Fruit fly (Drosophila melanogaster): Measurements from ENCODE around the gene CG5787.

The CG5787 gene

dm6 chr2L:12694823-12695420 is 17.8 kb downstream of the CG5787 start, which contains the start of the genes IFT43 and PICK1 (continued):
- TF ChIP-seq HmgZ (tag; optimal IDR thresholded peaks at IDR 0.05), result peak; percentile 19
- TF ChIP-seq sima (GFP tag; optimal IDR thresholded peaks at IDR 0.05), result no peak
- TF ChIP-seq MESR4 (GFP tag; optimal IDR thresholded peaks at IDR 0.05), result peak; percentile 31
- no peak for TF ChIP-seq CG6854 (GFP tag; optimal IDR thresholded peaks at IDR 0.05)
- TF ChIP-seq CG13287 (GFP tag; IDR thresholded peaks at IDR 0.05; ENCODE audit: partially characterized antibody), result peak; percentile 84
- TF ChIP-seq CG17568 (GFP tag; optimal IDR thresholded peaks at IDR 0.05), result no peak
- TF ChIP-seq trem (tag; optimal IDR thresholded peaks at IDR 0.05), result peak; percentile 54
- TF ChIP-seq Sin3A (optimal IDR thresholded peaks at IDR 0.05), result peak; percentile 63
- no peak for TF ChIP-seq trh (GFP tag; optimal IDR thresholded peaks at IDR 0.05)
- no peak for TF ChIP-seq Fer3 (tag; optimal IDR thresholded peaks at IDR 0.05)
- no peak for TF ChIP-seq H2.0 (GFP tag; IDR thresholded peaks at IDR 0.05)
- TF ChIP-seq CG12299 (tag; optimal IDR thresholded peaks at IDR 0.05), result no peak
- TF ChIP-seq Dll (GFP tag; IDR thresholded peaks at IDR 0.05; ENCODE audit: partially characterized antibody), result peak; percentile 83
- TF ChIP-seq D19B (GFP tag; optimal IDR thresholded peaks at IDR 0.05), result no peak
- TF ChIP-seq Vsx1 (GFP tag; optimal IDR thresholded peaks at IDR 0.05), result no peak
- no peak for TF ChIP-seq Hr78 (GFP tag; optimal IDR thresholded peaks at IDR 0.05)
- peak; percentile 46 for TF ChIP-seq sens (GFP tag)
- TF ChIP-seq D (optimal IDR thresholded peaks at IDR 0.05), result no peak
- no peak for TF ChIP-seq D (GFP tag; optimal IDR thresholded peaks at IDR 0.05)
- peak; percentile 69 for TF ChIP-seq Doc3 (GFP tag; IDR thresholded peaks at IDR 0.05; ENCODE audit: partially characterized antibody)
- no peak for TF ChIP-seq emc (GFP tag; optimal IDR thresholded peaks at IDR 0.05)
- peak; percentile 47; the same call in 1 of the 2 replicates for TF ChIP-seq E2f2 (GFP tag; IDR thresholded peaks at IDR 0.05)
- no peak for TF ChIP-seq ab (GFP tag; optimal IDR thresholded peaks at IDR 0.05)
- no peak for TF ChIP-seq lmd (GFP tag; IDR thresholded peaks at IDR 0.05)
- TF ChIP-seq bigmax (GFP tag; optimal IDR thresholded peaks at IDR 0.05), result no peak
- TF ChIP-seq CG7963 (GFP tag; IDR thresholded peaks at IDR 0.05; ENCODE audit: partially characterized antibody), result peak; percentile 69; the same call in 2 of the 3 replicates
- no peak for TF ChIP-seq klu (GFP tag; IDR thresholded peaks at IDR 0.05)
- TF ChIP-seq eve (GFP tag; optimal IDR thresholded peaks at IDR 0.05), result no peak
- TF ChIP-seq Opbp (GFP tag; IDR thresholded peaks at IDR 0.05; ENCODE audit: partially characterized antibody), result peak; percentile 81; the same call in 2 of the 3 replicates
- no peak for TF ChIP-seq CG6254 (GFP tag; optimal IDR thresholded peaks at IDR 0.05)
- TF ChIP-seq YL-1 (GFP tag; optimal IDR thresholded peaks at IDR 0.05), result peak; percentile 37
- TF ChIP-seq Sry-δ (GFP tag; optimal IDR thresholded peaks at IDR 0.05), result peak; percentile 64
- 0 out of 3 replicates have a peak, but pooled peaks have one; percentile 33 for TF ChIP-seq ci (GFP tag; IDR thresholded peaks at IDR 0.05)
- no peak for TF ChIP-seq CG11695 (GFP tag; IDR thresholded peaks at IDR 0.05)
- no peak for TF ChIP-seq Atf3 (GFP tag; optimal IDR thresholded peaks at IDR 0.05)
- peak; percentile 80; the same call in 2 of the 3 replicates for TF ChIP-seq mld (GFP tag; IDR thresholded peaks at IDR 0.05; ENCODE audit: partially characterized antibody)
- TF ChIP-seq ERR (GFP tag; optimal IDR thresholded peaks at IDR 0.05), result no peak
- TF ChIP-seq Mad (GFP tag; optimal IDR thresholded peaks at IDR 0.05), result no peak
- TF ChIP-seq Hand (GFP tag; optimal IDR thresholded peaks at IDR 0.05), result no peak
- TF ChIP-seq CG14860 (GFP tag; IDR thresholded peaks at IDR 0.05; ENCODE audit: partially characterized antibody), result peak; percentile 72
- TF ChIP-seq Scr (GFP tag; IDR thresholded peaks at IDR 0.05; ENCODE audit: partially characterized antibody), result peak; percentile 81
- TF ChIP-seq Sry-β (GFP tag; optimal IDR thresholded peaks at IDR 0.05), result peak; percentile 37
- TF ChIP-seq tio (GFP tag; optimal IDR thresholded peaks at IDR 0.05), result no peak
- peak; percentile 1 for TF ChIP-seq nmo (GFP tag; optimal IDR thresholded peaks at IDR 0.05)
- TF ChIP-seq Dref (GFP tag; IDR thresholded peaks at IDR 0.05), result peak; percentile 52
- TF ChIP-seq dimm (GFP tag; IDR thresholded peaks at IDR 0.05), result no peak
- TF ChIP-seq CG6683 (GFP tag; optimal IDR thresholded peaks at IDR 0.05), result no peak
- no peak for TF ChIP-seq sc (optimal IDR thresholded peaks at IDR 0.05)
- no peak for TF ChIP-seq sc (GFP tag; optimal IDR thresholded peaks at IDR 0.05)
- no peak for TF ChIP-seq CG9727 (GFP tag; optimal IDR thresholded peaks at IDR 0.05)

Measured in whole organism, embryonic.